Fruit fly (Drosophila melanogaster): ENCODE results near the gene crb.

Gene crb

dm6 chr3R:24259278-24260040 lies 35.4 kb upstream of the crb start (continued):
- TF ChIP-seq eyg (GFP tag; optimal IDR thresholded peaks at IDR 0.05) = peak; percentile 69
- peak; percentile 88 for TF ChIP-seq CG1233 (GFP tag; optimal IDR thresholded peaks at IDR 0.05)
- TF ChIP-seq shn (GFP tag; optimal IDR thresholded peaks at IDR 0.05) = peak; percentile 78
- TF ChIP-seq cg (GFP tag; optimal IDR thresholded peaks at IDR 0.05) = no peak
- peak; percentile 73 for TF ChIP-seq CG4282 (GFP tag; optimal IDR thresholded peaks at IDR 0.05)
- TF ChIP-seq Antp (GFP tag; optimal IDR thresholded peaks at IDR 0.05) = peak; percentile 91
- peak; percentile 80 for TF ChIP-seq CG6654 (GFP tag; optimal IDR thresholded peaks at IDR 0.05)
- peak; percentile 60 for TF ChIP-seq CG2202 (tag; optimal IDR thresholded peaks at IDR 0.05)
- peak; percentile 74 for TF ChIP-seq ttk (GFP tag; IDR thresholded peaks at IDR 0.05)
- TF ChIP-seq Hr51 (GFP tag; optimal IDR thresholded peaks at IDR 0.05) = peak; percentile 84
- peak; percentile 86 for TF ChIP-seq Atf3 (GFP tag; optimal IDR thresholded peaks at IDR 0.05)
- TF ChIP-seq corto (GFP tag; optimal IDR thresholded peaks at IDR 0.05) = peak; percentile 91
- peak; percentile 85 for TF ChIP-seq CG34422 (GFP tag; IDR thresholded peaks at IDR 0.05)
- TF ChIP-seq Hsf (GFP tag; optimal IDR thresholded peaks at IDR 0.05) = peak; percentile 92
- peak; percentile 77 for TF ChIP-seq CG11085 (GFP tag; IDR thresholded peaks at IDR 0.05)
- peak; percentile 83 for TF ChIP-seq CG4707 (GFP tag; optimal IDR thresholded peaks at IDR 0.05)
- TF ChIP-seq jing (GFP tag; optimal IDR thresholded peaks at IDR 0.05) = peak; percentile 83
- TF ChIP-seq CG9727 (GFP tag; optimal IDR thresholded peaks at IDR 0.05) = peak; percentile 93
- TF ChIP-seq mam (GFP tag; optimal IDR thresholded peaks at IDR 0.05) = peak; percentile 93
- peak; percentile 95 for TF ChIP-seq Dip3 (GFP tag; optimal IDR thresholded peaks at IDR 0.05)
- no peak for TF ChIP-seq ham (GFP tag; IDR thresholded peaks at IDR 0.05)
- TF ChIP-seq Pdp1 (GFP tag; optimal IDR thresholded peaks at IDR 0.05) = peak; percentile 90 to 93
- TF ChIP-seq CG11723 (GFP tag; optimal IDR thresholded peaks at IDR 0.05) = peak; percentile 84
- peak; percentile 81 for TF ChIP-seq CrebB (tag; optimal IDR thresholded peaks at IDR 0.05)
- TF ChIP-seq CG4328 (GFP tag; optimal IDR thresholded peaks at IDR 0.05) = no peak
- TF ChIP-seq CG17186 (GFP tag; optimal IDR thresholded peaks at IDR 0.05) = peak; percentile 58
- no peak for TF ChIP-seq CG17568 (GFP tag; optimal IDR thresholded peaks at IDR 0.05)
- peak; percentile 47 for TF ChIP-seq YL-1 (GFP tag; optimal IDR thresholded peaks at IDR 0.05)
- TF ChIP-seq prd (optimal IDR thresholded peaks at IDR 0.05) = no peak
- peak; percentile 94 for TF ChIP-seq prd (GFP tag; IDR thresholded peaks at IDR 0.05)
- no peak for TF ChIP-seq CG9797 (GFP tag; optimal IDR thresholded peaks at IDR 0.05)
- peak; percentile 89 for TF ChIP-seq tap (tag; optimal IDR thresholded peaks at IDR 0.05)
- peak; percentile 84 for TF ChIP-seq kni (GFP tag; optimal IDR thresholded peaks at IDR 0.05)
- TF ChIP-seq CG15073 (GFP tag; optimal IDR thresholded peaks at IDR 0.05) = peak; percentile 84
- peak; percentile 86 for TF ChIP-seq CG10366 (GFP tag; IDR thresholded peaks at IDR 0.05)
- peak; percentile 61 for TF ChIP-seq Ets97D (GFP tag; optimal IDR thresholded peaks at IDR 0.05)
- no peak for TF ChIP-seq amos (GFP tag; IDR thresholded peaks at IDR 0.05; ENCODE audit: partially characterized antibody)
- peak; percentile 37; the same call in 1 of the 2 replicates for TF ChIP-seq Lim3 (GFP tag; IDR thresholded peaks at IDR 0.05)
- TF ChIP-seq h (optimal IDR thresholded peaks at IDR 0.05) = no peak
- no peak for TF ChIP-seq Doc3 (GFP tag; IDR thresholded peaks at IDR 0.05; ENCODE audit: partially characterized antibody)
- TF ChIP-seq Mad (GFP tag; optimal IDR thresholded peaks at IDR 0.05) = peak; percentile 64
- TF ChIP-seq CG14667 (GFP tag; IDR thresholded peaks at IDR 0.05) = peak; percentile 78
- TF ChIP-seq Taf1 (GFP tag; IDR thresholded peaks at IDR 0.05) = peak; percentile 85
- peak; percentile 84 for TF ChIP-seq H2.0 (GFP tag; IDR thresholded peaks at IDR 0.05)
- 0 out of 2 replicates have a peak, but pooled peaks have one; percentile 36 for TF ChIP-seq dati (GFP tag; IDR thresholded peaks at IDR 0.05)
- TF ChIP-seq CG7928 (GFP tag; optimal IDR thresholded peaks at IDR 0.05) = peak; percentile 40
- TF ChIP-seq Hr3 (GFP tag; optimal IDR thresholded peaks at IDR 0.05) = peak; percentile 84
- peak; percentile 87 for TF ChIP-seq lmd (GFP tag; IDR thresholded peaks at IDR 0.05)
- TF ChIP-seq CG3838 (GFP tag; optimal IDR thresholded peaks at IDR 0.05) = peak; percentile 72
- peak; percentile 70 for TF ChIP-seq ap (GFP tag; IDR thresholded peaks at IDR 0.05)

Measured in whole organism, embryonic.